Fruit fly (Drosophila melanogaster) Kc167 (cell line): Measurements from ENCODE around the gene Dyro.

ENCODE experiments used
- Myc ChIP-seq: fragments of >200 bp; optimal IDR thresholded peaks from 2 replicates; lab custom pipeline; 2017; ENCODE audit warnings: missing external identifiers
- Sin3A ChIP-seq: fragments of >200 bp; optimal IDR thresholded peaks from 2 replicates; lab custom pipeline; 2018; ENCODE audit warnings: missing external identifiers
- h ChIP-seq: fragments of >200 bp; optimal IDR thresholded peaks from 3 replicates; lab custom pipeline; 2018; ENCODE audit warnings: missing external identifiers
- insv ChIP-seq: fragments of >200 bp; optimal IDR thresholded peaks from 3 replicates; lab custom pipeline; 2018; ENCODE audit warnings: missing external identifiers
- psq ChIP-seq: fragments of >200 bp; optimal IDR thresholded peaks from 2 replicates; lab custom pipeline; 2017; ENCODE audit warnings: missing external identifiers
- ttk ChIP-seq: sonication (Bioruptor generic); optimal IDR thresholded peaks from 2 replicates; lab custom pipeline; 2017; ENCODE audit warnings: missing external identifiers

- TF ChIP-seq Sin3A (lab: Kevin White, UChicago) (no peak), psq (lab: Kevin White, UChicago) (no peak), insv (no peak), ttk (lab: Kevin White, UChicago) (no peak), Myc (lab: Kevin White, UChicago) (no peak), h (lab: Kevin White, UChicago) (no peak)
Measured at dm6 chr3L:11273013-11273343, 22.7 kb downstream of the Dyro start.
